Fruit fly (Drosophila melanogaster) whole organism, embryonic: ENCODE results near the gene CG2493.

ENCODE experiments used
- Bgb ChIP-seq: fragments of 200-800 bp; sonication (Bioruptor generic); IDR thresholded peaks from 2 replicates; pipeline ENCODE4 v1.3.6; 2022; ENCODE audit warnings: missing biosample characterization, missing genetic modification characterization; ENCODE audit not compliant: partially characterized antibody
- CG10565 ChIP-seq: fragments of 200-800 bp; sonication (Bioruptor generic); optimal IDR thresholded peaks from 3 replicates; lab custom pipeline; 2016; ENCODE audit warnings: missing biosample characterization, mild to moderate bottlenecking, missing genetic modification characterization
- CG13287 ChIP-seq: fragments of 200-800 bp; sonication (Bioruptor generic); IDR thresholded peaks from 2 replicates; pipeline ENCODE4 v1.3.6; 2022; ENCODE audit warnings: missing biosample characterization, missing genetic modification characterization; ENCODE audit not compliant: partially characterized antibody
- CG2116 ChIP-seq: fragments of 200-800 bp; sonication (Bioruptor generic); optimal IDR thresholded peaks from 3 replicates; lab custom pipeline; 2018; ENCODE audit warnings: missing biosample characterization, mild to moderate bottlenecking, missing genetic modification characterization
- CG2199 ChIP-seq: fragments of 200-800 bp; sonication (Bioruptor generic); IDR thresholded peaks from 3 replicates; pipeline ENCODE4 v1.3.6; 2022; ENCODE audit warnings: missing biosample characterization, missing genetic modification characterization
- CG7745 ChIP-seq: fragments of 200-800 bp; sonication (Bioruptor generic); optimal IDR thresholded peaks from 2 replicates; lab custom pipeline; 2018; ENCODE audit warnings: missing biosample characterization, mild to moderate bottlenecking, missing genetic modification characterization, moderate library complexity
- CG8478 ChIP-seq: fragments of >200 bp; optimal IDR thresholded peaks from 2 replicates; lab custom pipeline; 2018
- Lim3 ChIP-seq: fragments of 200-800 bp; sonication (Bioruptor generic); IDR thresholded peaks from 2 replicates; pipeline ENCODE4 v1.3.6; 2022; ENCODE audit warnings: missing biosample characterization, missing genetic modification characterization
- Rx ChIP-seq: fragments of 200-800 bp; sonication (Bioruptor generic); IDR thresholded peaks from 2 replicates; pipeline ENCODE4 v1.3.6; 2022; ENCODE audit warnings: missing biosample characterization, missing genetic modification characterization
- bowl ChIP-seq: fragments of 200-800 bp; sonication (Bioruptor generic); IDR thresholded peaks from 2 replicates; pipeline ENCODE4 v1.3.6; 2022; ENCODE audit warnings: missing biosample characterization, missing genetic modification characterization
- bsh ChIP-seq, 2 experiments: fragments of 200-800 bp; sonication (Bioruptor generic); optimal IDR thresholded peaks; 2 replicates each; lab custom pipeline; 2017 to 2018; ENCODE audit warnings: mild to moderate bottlenecking in 2 of 2, missing biosample characterization in 2 of 2, missing genetic modification characterization in 2 of 2, moderate library complexity in 1 of 2
- insv ChIP-seq, 2 experiments: fragments of 200-800 bp; sonication (Bioruptor generic); optimal IDR thresholded peaks; 3 replicates each; lab custom pipeline; 2016 to 2018; ENCODE audit warnings: missing biosample characterization in 2 of 2, missing genetic modification characterization in 2 of 2

DNA sequence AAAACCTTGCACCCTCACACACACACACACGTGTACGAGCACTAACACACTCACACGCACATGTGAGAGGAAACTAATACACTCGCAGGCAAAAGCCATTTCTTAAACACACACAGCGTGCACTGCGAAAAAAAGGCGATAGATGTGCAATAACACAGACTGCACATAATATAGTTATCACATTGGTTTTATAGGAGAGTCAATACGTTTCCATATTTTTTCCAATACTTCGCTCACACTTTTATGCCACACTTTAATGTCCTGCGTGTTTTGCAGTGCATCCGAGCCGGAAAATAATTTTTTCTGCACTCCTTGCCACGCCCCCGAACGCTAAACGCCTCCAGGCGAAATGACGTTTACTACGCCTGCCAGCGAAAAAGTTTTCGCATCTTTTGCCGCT is 16.4 kb upstream of the CG2493 start:
- no peak for TF ChIP-seq CG2116 (GFP tag; lab: Kevin White, UChicago)
- no peak for TF ChIP-seq Rx (GFP tag; lab: Robert Waterston, UW)
- peak in 1 of 2 experiments; percentile 3 for TF ChIP-seq bsh (GFP tag; optimal IDR thresholded peaks at IDR 0.05; lab: Kevin White, UChicago)
- TF ChIP-seq Lim3 (GFP tag; lab: Robert Waterston, UW) = no peak
- no peak for TF ChIP-seq insv (GFP tag; optimal IDR thresholded peaks at IDR 0.05; lab: Kevin White, UChicago)
- TF ChIP-seq Bgb = no peak
- TF ChIP-seq bowl (GFP tag; lab: Robert Waterston, UW) = no peak
- no peak for TF ChIP-seq CG8478 (lab: Kevin White, UChicago)
- TF ChIP-seq CG2199 = no peak
- no peak for TF ChIP-seq CG10565
- TF ChIP-seq CG13287 (GFP tag; lab: Robert Waterston, UW) = no peak
- no peak for TF ChIP-seq CG7745 (tag; lab: Kevin White, UChicago)
